Fruit fly (Drosophila melanogaster): ENCODE data around the gene pho.

dm6 chr4:1196653-1197161 lies 15.3 kb upstream of the pho start, which contains the start of gene PIP4K:
- TF ChIP-seq Blimp-1 (GFP tag; optimal IDR thresholded peaks at IDR 0.05) (no peak), net (GFP tag; optimal IDR thresholded peaks at IDR 0.05) (no peak), eg (GFP tag; IDR thresholded peaks at IDR 0.05) (no peak), Sox15 (GFP tag; optimal IDR thresholded peaks at IDR 0.05) (no peak), fd59A (GFP tag; optimal IDR thresholded peaks at IDR 0.05) (no peak), Ets96B (tag; optimal IDR thresholded peaks at IDR 0.05) (peak; percentile 13), spab (GFP tag; optimal IDR thresholded peaks at IDR 0.05) (no peak), svp (GFP tag) (no peak), fd85E (GFP tag; optimal IDR thresholded peaks at IDR 0.05) (no peak), CG11762 (GFP tag; optimal IDR thresholded peaks at IDR 0.05; ENCODE audit: insufficient read depth) (no peak), CG16779 (tag; optimal IDR thresholded peaks at IDR 0.05) (no peak)

All from whole organism, prepupa.